Fruit fly (Drosophila melanogaster) S2 (cell line): ENCODE results near the gene Sec61gamma.

Experiments
- CG8478 ChIP-seq: fragments of >200 bp; optimal IDR thresholded peaks from 2 replicates; lab custom pipeline; 2018
- CTCF ChIP-seq, 2 experiments: fragments of >200 bp; optimal IDR thresholded peaks; 2 replicates each; lab custom pipeline; 2018

DNA sequence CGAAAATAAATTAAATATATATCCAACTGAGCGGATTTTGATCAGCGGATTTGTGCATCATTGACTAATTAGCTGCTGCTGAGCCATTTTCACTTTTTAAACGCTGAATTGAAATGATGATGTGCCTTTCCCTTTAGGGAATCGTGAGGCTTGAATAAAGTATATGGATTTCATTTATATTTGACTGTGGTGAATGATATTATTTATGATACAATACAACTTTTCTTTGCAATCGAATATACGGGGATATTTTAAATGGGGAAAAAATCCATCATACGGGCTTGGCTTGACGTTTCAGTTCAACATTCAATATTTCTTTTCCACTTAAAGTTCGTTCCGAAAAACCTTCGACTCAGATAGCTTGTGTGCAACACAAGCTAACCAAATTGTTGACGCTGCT lies 31.9 kb upstream of the Sec61gamma start, which contains the start of the genes Shawn and Tyler:
- TF ChIP-seq CG8478: no peak
- no peak for TF ChIP-seq CTCF (optimal IDR thresholded peaks at IDR 0.05; lab: Kevin White, UChicago)
